Fruit fly (Drosophila melanogaster) whole organism, embryonic: ENCODE measurements around the gene Tmep.

Source experiments
- B-H2 ChIP-seq: fragments of 200-800 bp; sonication (Bioruptor generic); optimal IDR thresholded peaks from 2 replicates; lab custom pipeline; 2018; ENCODE audit warnings: missing biosample characterization, mild to moderate bottlenecking, missing genetic modification characterization
- CG11695 ChIP-seq: fragments of 200-800 bp; sonication (Bioruptor generic); IDR thresholded peaks from 3 replicates; pipeline ENCODE4 v1.3.6; 2022; ENCODE audit warnings: missing biosample characterization, missing genetic modification characterization
- CG12299 ChIP-seq: fragments of 200-800 bp; sonication (Bioruptor generic); optimal IDR thresholded peaks from 2 replicates; lab custom pipeline; 2018; ENCODE audit warnings: missing biosample characterization, mild to moderate bottlenecking, missing genetic modification characterization
- CG13424 ChIP-seq: fragments of 200-800 bp; sonication (Bioruptor generic); optimal IDR thresholded peaks from 2 replicates; lab custom pipeline; 2019; ENCODE audit warnings: missing biosample characterization, mild to moderate bottlenecking, missing genetic modification characterization, moderate library complexity
- CG14860 ChIP-seq: fragments of 200-800 bp; sonication (Bioruptor generic); IDR thresholded peaks from 3 replicates; pipeline ENCODE4 v1.3.6; 2022; ENCODE audit warnings: missing biosample characterization, missing genetic modification characterization; ENCODE audit not compliant: partially characterized antibody
- CG15479 ChIP-seq: fragments of 200-800 bp; sonication (Bioruptor generic); optimal IDR thresholded peaks from 3 replicates; lab custom pipeline; 2019; ENCODE audit warnings: missing biosample characterization, mild to moderate bottlenecking, missing genetic modification characterization, moderate library complexity
- CG17385 ChIP-seq: fragments of 200-800 bp; sonication (Bioruptor generic); optimal IDR thresholded peaks from 3 replicates; lab custom pipeline; 2018; ENCODE audit warnings: missing biosample characterization, mild to moderate bottlenecking, missing genetic modification characterization
- CG17612 ChIP-seq: fragments of 200-800 bp; sonication (Bioruptor generic); IDR thresholded peaks from 2 replicates; pipeline ENCODE4 v1.3.6; 2022; ENCODE audit warnings: missing biosample characterization, missing genetic modification characterization
- CG2678 ChIP-seq: fragments of 200-800 bp; sonication (Bioruptor generic); optimal IDR thresholded peaks from 3 replicates; lab custom pipeline; 2019; ENCODE audit warnings: missing biosample characterization, mild to moderate bottlenecking, missing genetic modification characterization, moderate library complexity
- CG2712 ChIP-seq: fragments of 200-800 bp; optimal IDR thresholded peaks from 3 replicates; lab custom pipeline; 2019; ENCODE audit warnings: missing biosample characterization, mild to moderate bottlenecking, missing genetic modification characterization, moderate library complexity
- CG3163 ChIP-seq: fragments of 200-800 bp; sonication (Bioruptor generic); optimal IDR thresholded peaks from 3 replicates; lab custom pipeline; 2016; ENCODE audit warnings: missing biosample characterization, missing genetic modification characterization
- CG3995 ChIP-seq: fragments of 200-800 bp; sonication (Bioruptor generic); optimal IDR thresholded peaks from 3 replicates; lab custom pipeline; 2016; ENCODE audit warnings: missing biosample characterization, missing genetic modification characterization
- CG4707 ChIP-seq: fragments of 200-800 bp; sonication (Bioruptor generic); optimal IDR thresholded peaks from 2 replicates; lab custom pipeline; 2018; ENCODE audit warnings: missing biosample characterization, mild to moderate bottlenecking, missing genetic modification characterization, moderate library complexity
- CG5245 ChIP-seq: fragments of 200-800 bp; sonication (Bioruptor generic); optimal IDR thresholded peaks from 3 replicates; lab custom pipeline; 2016; ENCODE audit warnings: missing biosample characterization, missing genetic modification characterization
- CG7556 ChIP-seq: fragments of 200-800 bp; sonication (Bioruptor generic); optimal IDR thresholded peaks from 2 replicates; lab custom pipeline; 2017; ENCODE audit warnings: missing biosample characterization, mild to moderate bottlenecking, missing genetic modification characterization
- CG8944 ChIP-seq: fragments of 200-800 bp; sonication (Bioruptor generic); optimal IDR thresholded peaks from 3 replicates; lab custom pipeline; 2016; ENCODE audit warnings: missing biosample characterization, missing genetic modification characterization
- Doc2 ChIP-seq: fragments of 200-800 bp; sonication (Bioruptor generic); IDR thresholded peaks from 2 replicates; pipeline ENCODE4 v1.3.6; 2022; ENCODE audit warnings: missing biosample characterization, missing genetic modification characterization
- Doc3 ChIP-seq: fragments of 200-800 bp; sonication (Bioruptor generic); IDR thresholded peaks from 3 replicates; pipeline ENCODE4 v1.3.6; 2022; ENCODE audit warnings: missing biosample characterization, missing genetic modification characterization; ENCODE audit not compliant: partially characterized antibody
- Gug ChIP-seq: fragments of 200-800 bp; sonication (Bioruptor generic); IDR thresholded peaks from 4 replicates; pipeline ENCODE4 v1.3.6; 2022; ENCODE audit warnings: missing biosample characterization, missing genetic modification characterization
- Hmx ChIP-seq: fragments of 200-800 bp; sonication (Bioruptor generic); optimal IDR thresholded peaks from 2 replicates; lab custom pipeline; 2016; ENCODE audit warnings: missing biosample characterization, missing genetic modification characterization
- Hr3 ChIP-seq: fragments of 200-800 bp; sonication (Bioruptor generic); optimal IDR thresholded peaks from 3 replicates; lab custom pipeline; 2016; ENCODE audit warnings: missing biosample characterization, missing genetic modification characterization
- MTF-1 ChIP-seq: fragments of 200-800 bp; sonication (Bioruptor generic); optimal IDR thresholded peaks from 2 replicates; lab custom pipeline; 2018; ENCODE audit warnings: missing biosample characterization, mild to moderate bottlenecking, missing genetic modification characterization, borderline replicate concordance
- NfI ChIP-seq: fragments of 200-800 bp; sonication (Bioruptor generic); optimal IDR thresholded peaks from 3 replicates; lab custom pipeline; 2018; ENCODE audit warnings: missing biosample characterization, mild to moderate bottlenecking, missing genetic modification characterization, moderate library complexity
- Oli ChIP-seq: fragments of 200-800 bp; sonication (Bioruptor generic); optimal IDR thresholded peaks from 2 replicates; lab custom pipeline; 2018; ENCODE audit warnings: missing biosample characterization, mild to moderate bottlenecking, missing genetic modification characterization, moderate library complexity
- Rfx ChIP-seq: fragments of 200-800 bp; sonication (Bioruptor generic); IDR thresholded peaks from 2 replicates; pipeline ENCODE4 v1.3.6; 2022; ENCODE audit warnings: missing biosample characterization, missing genetic modification characterization
- Sry-δ ChIP-seq: fragments of 200-800 bp; sonication (Bioruptor generic); optimal IDR thresholded peaks from 2 replicates; lab custom pipeline; 2016; ENCODE audit warnings: missing biosample characterization, missing genetic modification characterization
- aop ChIP-seq: fragments of 200-800 bp; sonication (Bioruptor generic); IDR thresholded peaks from 2 replicates; pipeline ENCODE4 v1.3.6; 2022; ENCODE audit warnings: missing biosample characterization, missing genetic modification characterization
- bsh ChIP-seq, 2 experiments: fragments of 200-800 bp; sonication (Bioruptor generic); optimal IDR thresholded peaks; 2 replicates each; lab custom pipeline; 2017 to 2018; ENCODE audit warnings: mild to moderate bottlenecking in 2 of 2, missing biosample characterization in 2 of 2, missing genetic modification characterization in 2 of 2, moderate library complexity in 1 of 2
- cad ChIP-seq: fragments of >200 bp; optimal IDR thresholded peaks from 2 replicates; lab custom pipeline; 2017; ENCODE audit warnings: missing biosample characterization, missing genetic modification characterization
- crol ChIP-seq: fragments of 200-800 bp; sonication (Bioruptor generic); IDR thresholded peaks from 2 replicates; pipeline ENCODE4 v1.3.6; 2022; ENCODE audit warnings: missing biosample characterization, missing genetic modification characterization
- dati ChIP-seq: fragments of 200-800 bp; sonication (Bioruptor generic); IDR thresholded peaks from 2 replicates; pipeline ENCODE4 v1.3.6; 2022; ENCODE audit warnings: missing biosample characterization, missing genetic modification characterization
- dm ChIP-seq: fragments of 200-800 bp; sonication (Bioruptor generic); optimal IDR thresholded peaks from 3 replicates; lab custom pipeline; 2016; ENCODE audit warnings: missing biosample characterization, missing genetic modification characterization
- ems ChIP-seq: fragments of 200-800 bp; sonication (Bioruptor generic); optimal IDR thresholded peaks from 3 replicates; lab custom pipeline; 2016; ENCODE audit warnings: missing biosample characterization, missing genetic modification characterization
- gcm2 ChIP-seq: fragments of 200-800 bp; sonication (Bioruptor generic); optimal IDR thresholded peaks from 2 replicates; lab custom pipeline; 2016; ENCODE audit warnings: missing biosample characterization, missing genetic modification characterization
- lab ChIP-seq: fragments of 200-800 bp; sonication (Bioruptor generic); optimal IDR thresholded peaks from 3 replicates; lab custom pipeline; 2017; ENCODE audit warnings: missing biosample characterization, missing genetic modification characterization, mild to moderate bottlenecking, moderate library complexity, missing genetic modification reagents
- lmd ChIP-seq: fragments of 200-800 bp; sonication (Bioruptor generic); IDR thresholded peaks from 2 replicates; pipeline ENCODE4 v1.3.6; 2022; ENCODE audit warnings: missing biosample characterization, missing genetic modification characterization
- maf-S ChIP-seq: fragments of 200-800 bp; sonication (Bioruptor generic); optimal IDR thresholded peaks from 2 replicates; lab custom pipeline; 2016; ENCODE audit warnings: missing biosample characterization, missing genetic modification characterization
- nau ChIP-seq: fragments of 200-800 bp; sonication (Bioruptor generic); optimal IDR thresholded peaks from 3 replicates; lab custom pipeline; 2017; ENCODE audit warnings: missing biosample characterization, mild to moderate bottlenecking, missing genetic modification characterization, missing genetic modification reagents
- nerfin-1 ChIP-seq: fragments of 200-800 bp; sonication (Bioruptor generic); optimal IDR thresholded peaks from 3 replicates; lab custom pipeline; 2019; ENCODE audit warnings: missing biosample characterization, mild to moderate bottlenecking, missing genetic modification characterization, moderate library complexity
- nmo ChIP-seq: fragments of 200-800 bp; sonication (Bioruptor generic); optimal IDR thresholded peaks from 2 replicates; lab custom pipeline; 2018; ENCODE audit warnings: missing biosample characterization, mild to moderate bottlenecking, missing genetic modification characterization, moderate library complexity
- nom ChIP-seq: fragments of 200-800 bp; sonication (Bioruptor generic); optimal IDR thresholded peaks from 2 replicates; lab custom pipeline; 2017; ENCODE audit warnings: missing biosample characterization, missing genetic modification characterization, mild to moderate bottlenecking, moderate library complexity, missing genetic modification reagents
- pfk ChIP-seq: fragments of 200-800 bp; sonication (Bioruptor generic); optimal IDR thresholded peaks from 2 replicates; lab custom pipeline; 2018; ENCODE audit warnings: missing biosample characterization, mild to moderate bottlenecking, missing genetic modification characterization, moderate library complexity
- psq ChIP-seq: fragments of 200-800 bp; sonication (Bioruptor generic); optimal IDR thresholded peaks from 2 replicates; lab custom pipeline; 2017; ENCODE audit warnings: missing biosample characterization, missing genetic modification characterization
- rib ChIP-seq: fragments of 200-800 bp; sonication (Bioruptor generic); IDR thresholded peaks from 2 replicates; pipeline ENCODE4 v1.3.6; 2022; ENCODE audit warnings: missing biosample characterization, missing genetic modification characterization
- run ChIP-seq: fragments of 200-800 bp; sonication (Bioruptor generic); optimal IDR thresholded peaks from 3 replicates; lab custom pipeline; 2018; ENCODE audit warnings: missing biosample characterization, mild to moderate bottlenecking, missing genetic modification characterization
- sisA ChIP-seq: fragments of 200-800 bp; sonication (Bioruptor generic); IDR thresholded peaks from 2 replicates; pipeline ENCODE4 v1.3.6; 2022; ENCODE audit warnings: missing biosample characterization, missing genetic modification characterization
- stwl ChIP-seq: fragments of 200-800 bp; sonication (Bioruptor generic); optimal IDR thresholded peaks from 3 replicates; lab custom pipeline; 2018; ENCODE audit warnings: missing biosample characterization, mild to moderate bottlenecking, missing genetic modification characterization, moderate library complexity
- vnd ChIP-seq: fragments of 200-800 bp; sonication (Bioruptor generic); IDR thresholded peaks from 3 replicates; pipeline ENCODE4 v1.3.6; 2022; ENCODE audit warnings: missing biosample characterization, missing genetic modification characterization; ENCODE audit not compliant: partially characterized antibody
- wek ChIP-seq: fragments of 200-800 bp; sonication (Bioruptor generic); optimal IDR thresholded peaks from 3 replicates; lab custom pipeline; 2018; ENCODE audit warnings: missing biosample characterization, mild to moderate bottlenecking, missing genetic modification characterization, moderate library complexity

Tmep gene

dm6 chr3L:1558178-1558788 lies 10.7 kb upstream of the Tmep start, which contains the start of the genes Pex10 and CG12099 (continued):
- TF ChIP-seq crol (GFP tag; lab: Robert Waterston, UW) (0 out of 2 replicates have a peak, but pooled peaks have one; percentile 32), CG8944 (GFP tag; lab: Kevin White, UChicago) (peak; percentile 72), CG7556 (GFP tag; lab: Kevin White, UChicago) (peak; percentile 87), Gug (GFP tag; lab: Robert Waterston, UW) (peak; percentile 89), lab (GFP tag; lab: Kevin White, UChicago) (peak; percentile 91), nerfin-1 (peak; percentile 82), CG2678 (tag; lab: Kevin White, UChicago) (peak; percentile 86), CG15479 (GFP tag; lab: Kevin White, UChicago) (peak; percentile 30), CG4707 (GFP tag; lab: Kevin White, UChicago) (peak; percentile 45), psq (GFP tag; lab: Kevin White, UChicago) (peak; percentile 72), CG3163 (GFP tag; lab: Kevin White, UChicago) (peak; percentile 28), CG5245 (GFP tag; lab: Kevin White, UChicago) (peak; percentile 56), CG2712 (tag; lab: Kevin White, UChicago) (peak; percentile 93), gcm2 (GFP tag; lab: Kevin White, UChicago) (no peak), maf-S (peak; percentile 72), Hr3 (GFP tag; lab: Kevin White, UChicago) (peak; percentile 92), B-H2 (GFP tag; lab: Kevin White, UChicago) (peak; percentile 91), run (tag; lab: Kevin White, UChicago) (peak; percentile 16), nom (GFP tag; lab: Kevin White, UChicago) (peak; percentile 47), sisA (peak; percentile 93), dm (peak; percentile 61), CG17385 (GFP tag; lab: Kevin White, UChicago) (peak; percentile 76), NfI (GFP tag; lab: Kevin White, UChicago) (peak; percentile 90), CG14860 (GFP tag; lab: Robert Waterston, UW) (peak; percentile 96), Sry-δ (GFP tag; lab: Kevin White, UChicago) (peak; percentile 87), Doc3 (GFP tag; lab: Robert Waterston, UW) (peak; percentile 93), MTF-1 (GFP tag; lab: Kevin White, UChicago) (no peak), dati (GFP tag; lab: Robert Waterston, UW) (0 out of 2 replicates have a peak, but pooled peaks have one; percentile 48), Doc2 (GFP tag; lab: Robert Waterston, UW) (peak; percentile 33; the same call in 1 of the 2 replicates), bsh (GFP tag; optimal IDR thresholded peaks at IDR 0.05; lab: Kevin White, UChicago) (peak in 1 of 2 experiments; percentile 81), pfk (GFP tag; lab: Kevin White, UChicago) (peak; percentile 42), CG12299 (tag; lab: Kevin White, UChicago) (peak; percentile 80), wek (GFP tag; lab: Kevin White, UChicago) (no peak), CG17612 (peak; percentile 87), CG13424 (peak; percentile 92), CG11695 (GFP tag; lab: Robert Waterston, UW) (peak; percentile 84), nmo (GFP tag; lab: Kevin White, UChicago) (peak; percentile 94), Rfx (GFP tag; lab: Robert Waterston, UW) (peak; percentile 96), nau (GFP tag; lab: Kevin White, UChicago) (no peak), stwl (tag; lab: Kevin White, UChicago) (no peak), lmd (GFP tag; lab: Robert Waterston, UW) (peak; percentile 94), rib (GFP tag; lab: Robert Waterston, UW) (peak; percentile 85), vnd (peak; percentile 92), cad (GFP tag; lab: Kevin White, UChicago) (no peak), ems (GFP tag; lab: Kevin White, UChicago) (peak; percentile 76), Hmx (no peak), aop (GFP tag; lab: Robert Waterston, UW) (peak; percentile 47; the same call in 1 of the 2 replicates), CG3995 (peak; percentile 66), Oli (peak; percentile 73)
